Worm (Caenorhabditis elegans): Measurements from ENCODE around the gene coq-2.

coq-2 gene

ce11 chrIII:6968080-6968639 lies 32.4 kb downstream of the coq-2 start, which contains the start of gene panl-2 (continued):
- no peak for TF ChIP-seq zip-4 (GFP tag; optimal IDR thresholded peaks at IDR 0.05)
- TF ChIP-seq nhr-237 (tag; optimal IDR thresholded peaks at IDR 0.05) = no peak
- no peak for TF ChIP-seq nhr-28 (tag; optimal IDR thresholded peaks at IDR 0.05)
- TF ChIP-seq lsy-2 (tag; optimal IDR thresholded peaks at IDR 0.05) = peak; percentile 82 to 94
- no peak for TF ChIP-seq unc-98 (GFP tag; IDR thresholded peaks at IDR 0.05)
- TF ChIP-seq unc-130 (tag; optimal IDR thresholded peaks at IDR 0.05) = no peak
- peak; percentile 43 for TF ChIP-seq blmp-1 (tag; optimal IDR thresholded peaks at IDR 0.05)
- TF ChIP-seq ceh-88 (GFP tag; IDR thresholded peaks at IDR 0.05) = no peak
- no peak for TF ChIP-seq nhr-90 (tag; optimal IDR thresholded peaks at IDR 0.05; ENCODE audit: poor library complexity)
- no peak for TF ChIP-seq efl-3 (GFP tag; optimal IDR thresholded peaks at IDR 0.05)
- TF ChIP-seq C04F5.9 (tag; optimal IDR thresholded peaks at IDR 0.05) = peak; percentile 42
- TF ChIP-seq ztf-11 (tag; optimal IDR thresholded peaks at IDR 0.05) = no peak
- TF ChIP-seq nhr-84 (tag; optimal IDR thresholded peaks at IDR 0.05) = no peak
- no peak for TF ChIP-seq hlh-4 (tag; optimal IDR thresholded peaks at IDR 0.05)
- no peak for TF ChIP-seq irx-1 (tag; optimal IDR thresholded peaks at IDR 0.05)
- TF ChIP-seq nhr-85 (tag) = no peak
- no peak for TF ChIP-seq mef-2 (tag; optimal IDR thresholded peaks at IDR 0.05)
- TF ChIP-seq jun-1 (tag; optimal IDR thresholded peaks at IDR 0.05) = no peak
- TF ChIP-seq elt-3 (tag; optimal IDR thresholded peaks at IDR 0.05) = peak in 1 of 6 experiments; percentile 5
- no peak for TF ChIP-seq vab-15 (tag; optimal IDR thresholded peaks at IDR 0.05)
- TF ChIP-seq xbp-1 (tag; optimal IDR thresholded peaks at IDR 0.05) = peak; percentile 36
- peak; percentile 53 for TF ChIP-seq snu-23 (GFP tag; optimal IDR thresholded peaks at IDR 0.05)
- no peak for TF ChIP-seq fkh-4 (tag; optimal IDR thresholded peaks at IDR 0.05; ENCODE audit: borderline replicate concordance)
- peak; percentile 17 for TF ChIP-seq fkh-8 (tag; optimal IDR thresholded peaks at IDR 0.05)
- no peak for TF ChIP-seq snpc-4 (tag; optimal IDR thresholded peaks at IDR 0.05)
- TF ChIP-seq hlh-17 (GFP tag; optimal IDR thresholded peaks at IDR 0.05; ENCODE audit: borderline replicate concordance) = no peak
- TF ChIP-seq sox-4 (tag; optimal IDR thresholded peaks at IDR 0.05) = no peak
- TF ChIP-seq lin-39 (tag; optimal IDR thresholded peaks at IDR 0.05) = no peak
- TF ChIP-seq unc-62 (GFP tag; optimal IDR thresholded peaks at IDR 0.05) = no peak
- TF ChIP-seq C16A3.4 (tag; optimal IDR thresholded peaks at IDR 0.05) = peak; percentile 54
- no peak for TF ChIP-seq hpl-2 (GFP tag; optimal IDR thresholded peaks at IDR 0.05)
- TF ChIP-seq ama-1 (optimal IDR thresholded peaks at IDR 0.05) = no peak
- TF ChIP-seq tbx-2 (tag; optimal IDR thresholded peaks at IDR 0.05) = peak; percentile 20
- no peak for TF ChIP-seq lin-15B (tag; optimal IDR thresholded peaks at IDR 0.05)
- peak; percentile 30 for TF ChIP-seq lin-14 (GFP tag; optimal IDR thresholded peaks at IDR 0.05)
- TF ChIP-seq C34B4.2 (tag; optimal IDR thresholded peaks at IDR 0.05) = no peak
- TF ChIP-seq aha-1 (tag; optimal IDR thresholded peaks at IDR 0.05) = no peak
- TF ChIP-seq elt-2 (tag; optimal IDR thresholded peaks at IDR 0.05) = no peak
- peak; percentile 11 for TF ChIP-seq nhr-20 (tag; optimal IDR thresholded peaks at IDR 0.05)
- no peak for TF ChIP-seq nhr-11 (tag; optimal IDR thresholded peaks at IDR 0.05)
- TF ChIP-seq sptf-1 (tag; optimal IDR thresholded peaks at IDR 0.05) = no peak
- peak; percentile 34 for TF ChIP-seq isw-1 (GFP tag; IDR thresholded peaks at IDR 0.05)
- TF ChIP-seq pax-3 (tag; optimal IDR thresholded peaks at IDR 0.05) = no peak
- no peak for TF ChIP-seq pag-3 (tag; optimal IDR thresholded peaks at IDR 0.05; ENCODE audit: borderline replicate concordance, insufficient read depth)
- no peak for TF ChIP-seq lir-3 (tag; optimal IDR thresholded peaks at IDR 0.05; ENCODE audit: poor library complexity)
- TF ChIP-seq F16B12.6 (tag; optimal IDR thresholded peaks at IDR 0.05) = peak; percentile 24
- TF ChIP-seq nhr-12 (tag; optimal IDR thresholded peaks at IDR 0.05) = no peak
- no peak for TF ChIP-seq ces-1 (GFP tag; optimal IDR thresholded peaks at IDR 0.05)
- TF ChIP-seq sup-37 (GFP tag; optimal IDR thresholded peaks at IDR 0.05) = no peak
- TF ChIP-seq dsc-1 (tag; optimal IDR thresholded peaks at IDR 0.05) = no peak
- no peak for TF ChIP-seq nhr-77 (tag; optimal IDR thresholded peaks at IDR 0.05)
- TF ChIP-seq skn-1 (tag; optimal IDR thresholded peaks at IDR 0.05) = peak; percentile 51
- peak; percentile 42 for TF ChIP-seq nhr-47 (tag; optimal IDR thresholded peaks at IDR 0.05)
- no peak for TF ChIP-seq grh-1 (GFP tag; IDR thresholded peaks at IDR 0.05)

All from whole organism, L1 larva.